Fruit fly (Drosophila melanogaster): ENCODE results near the gene Cdk8.

The Cdk8 gene

dm6 chr3L:9836524-9837047, 1.9 kb downstream of the Cdk8 start, which contains the start of gene I-2 (continued):
- TF ChIP-seq Spps (tag; optimal IDR thresholded peaks at IDR 0.05) (no peak), CG11456 (GFP tag; IDR thresholded peaks at IDR 0.05) (no peak), CG4404 (GFP tag; IDR thresholded peaks at IDR 0.05) (no peak), CG1603 (tag; optimal IDR thresholded peaks at IDR 0.05) (no peak), CG12391 (tag; optimal IDR thresholded peaks at IDR 0.05) (peak; percentile 41), pfk (GFP tag; optimal IDR thresholded peaks at IDR 0.05) (no peak), Neu2 (GFP tag; optimal IDR thresholded peaks at IDR 0.05; ENCODE audit: borderline replicate concordance) (no peak), CG11093 (GFP tag; IDR thresholded peaks at IDR 0.05) (no peak), gro (GFP tag; optimal IDR thresholded peaks at IDR 0.05) (peak; percentile 61), z (GFP tag; IDR thresholded peaks at IDR 0.05) (no peak), HmgZ (tag; optimal IDR thresholded peaks at IDR 0.05) (peak; percentile 51), corto (GFP tag; optimal IDR thresholded peaks at IDR 0.05) (no peak), ken (GFP tag; IDR thresholded peaks at IDR 0.05) (no peak), CG43689 (GFP tag; IDR thresholded peaks at IDR 0.05) (no peak), CG33213 (GFP tag; optimal IDR thresholded peaks at IDR 0.05) (no peak), CG2678 (tag; optimal IDR thresholded peaks at IDR 0.05) (no peak), CG14050 (GFP tag; IDR thresholded peaks at IDR 0.05) (no peak), Sry-β (GFP tag; optimal IDR thresholded peaks at IDR 0.05) (peak; percentile 1), CG17385 (GFP tag; optimal IDR thresholded peaks at IDR 0.05) (no peak), CG11560 (tag; IDR thresholded peaks at IDR 0.05) (no peak), CG2116 (GFP tag; optimal IDR thresholded peaks at IDR 0.05) (peak; percentile 69), Dip3 (GFP tag; optimal IDR thresholded peaks at IDR 0.05) (no peak), CG2199 (GFP tag; IDR thresholded peaks at IDR 0.05) (no peak), H2.0 (GFP tag; IDR thresholded peaks at IDR 0.05) (no peak), otp (GFP tag; IDR thresholded peaks at IDR 0.05) (no peak), CG4424 (GFP tag; optimal IDR thresholded peaks at IDR 0.05) (no peak), Hr3 (GFP tag; optimal IDR thresholded peaks at IDR 0.05) (no peak), sisA (GFP tag; IDR thresholded peaks at IDR 0.05) (no peak), Rfx (GFP tag; IDR thresholded peaks at IDR 0.05) (peak; percentile 32; the same call in 1 of the 2 replicates), salm (tag; optimal IDR thresholded peaks at IDR 0.05) (no peak), ci (GFP tag; IDR thresholded peaks at IDR 0.05) (no peak), Six4 (GFP tag; optimal IDR thresholded peaks at IDR 0.05) (no peak), Side (GFP tag; optimal IDR thresholded peaks at IDR 0.05) (no peak), vvl (GFP tag; IDR thresholded peaks at IDR 0.05) (peak; percentile 29; the same call in 1 of the 2 replicates), CG9797 (GFP tag; optimal IDR thresholded peaks at IDR 0.05) (peak; percentile 31), CG7839 (tag; optimal IDR thresholded peaks at IDR 0.05) (no peak), CG42726 (GFP tag; IDR thresholded peaks at IDR 0.05; ENCODE audit: partially characterized antibody) (peak; percentile 79), pan (optimal IDR thresholded peaks at IDR 0.05) (no peak), pan (GFP tag; optimal IDR thresholded peaks at IDR 0.05 in 1 of 2, IDR thresholded peaks at IDR 0.05 in 1 of 2) (no peak), Ada2b (GFP tag; IDR thresholded peaks at IDR 0.05) (no peak), en (GFP tag; optimal IDR thresholded peaks at IDR 0.05) (no peak), rib (GFP tag; IDR thresholded peaks at IDR 0.05) (no peak), Usf (GFP tag; optimal IDR thresholded peaks at IDR 0.05) (no peak), slbo (GFP tag; IDR thresholded peaks at IDR 0.05) (peak; percentile 70), nom (GFP tag; optimal IDR thresholded peaks at IDR 0.05) (no peak), bowl (GFP tag; IDR thresholded peaks at IDR 0.05) (no peak), run (tag; optimal IDR thresholded peaks at IDR 0.05) (no peak), shn (GFP tag; optimal IDR thresholded peaks at IDR 0.05) (no peak), luna (GFP tag; optimal IDR thresholded peaks at IDR 0.05) (no peak), CG2712 (tag; optimal IDR thresholded peaks at IDR 0.05) (peak; percentile 37), gce (GFP tag; IDR thresholded peaks at IDR 0.05) (no peak), seq (GFP tag; IDR thresholded peaks at IDR 0.05) (no peak), CG12104 (GFP tag; optimal IDR thresholded peaks at IDR 0.05) (no peak)

Measured in whole organism, embryonic.